Worm (Caenorhabditis elegans): ENCODE data around the gene abt-1.

The abt-1 gene

ce11 chrIV:10259557-10259956 is 44.8 kb upstream of the abt-1 start, which contains the start of gene F01G10.9:
Gene F01G10.9, minus strand, starts transcription at chrIV:10259657.
- TF ChIP-seq efl-1 (optimal IDR thresholded peaks at IDR 0.05) (no peak), efl-1 (GFP tag; optimal IDR thresholded peaks at IDR 0.05 in 1 of 2) (peak in 1 of 2 experiments; percentile 19), F16B12.6 (tag; optimal IDR thresholded peaks at IDR 0.05) (no peak), blmp-1 (tag; optimal IDR thresholded peaks at IDR 0.05) (peak; percentile 24)

DNA sequence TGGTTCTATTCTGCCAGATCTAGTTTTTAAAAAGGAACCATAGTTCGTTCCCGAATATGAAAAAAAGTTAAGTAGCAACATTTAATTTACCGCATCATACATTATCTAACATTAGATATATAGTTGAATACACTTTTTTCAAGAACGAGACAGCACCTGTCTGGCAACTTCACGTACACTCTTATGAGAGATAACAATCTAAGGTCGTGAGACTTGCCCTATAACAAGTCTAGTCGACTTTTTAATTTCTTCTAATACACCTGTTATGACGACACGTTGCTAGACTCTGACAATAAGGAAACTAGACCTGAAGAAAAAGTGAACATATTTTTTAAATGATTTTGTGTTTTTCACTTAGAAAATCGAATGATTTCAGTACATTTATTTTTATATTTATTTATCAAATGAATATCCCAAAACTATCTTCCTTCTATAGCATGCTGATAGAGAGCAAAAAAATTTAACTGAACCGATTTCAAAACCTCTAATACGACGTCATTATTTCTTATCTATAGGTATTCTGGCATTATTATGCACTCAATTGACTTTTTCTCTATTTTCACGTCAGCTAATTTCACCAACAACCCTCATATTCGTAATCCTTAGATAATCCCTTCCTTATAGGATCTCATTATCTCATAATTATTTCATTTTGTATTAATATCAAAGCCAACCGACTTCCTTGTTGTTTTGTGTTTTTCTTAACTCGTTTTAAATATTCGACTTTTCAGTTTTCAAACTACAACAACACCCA is 38.4 kb upstream of the abt-1 start:
- no peak for TF ChIP-seq lsy-2 (tag; optimal IDR thresholded peaks at IDR 0.05)
- no peak for TF ChIP-seq nhr-90 (tag; optimal IDR thresholded peaks at IDR 0.05; ENCODE audit: poor library complexity)
- no peak for TF ChIP-seq mab-9 (GFP tag; IDR thresholded peaks at IDR 0.05)
- no peak for TF ChIP-seq fos-1 (tag; optimal IDR thresholded peaks at IDR 0.05)
- TF ChIP-seq unc-62 (GFP tag; optimal IDR thresholded peaks at IDR 0.05), result no peak
- TF ChIP-seq pax-3 (tag; optimal IDR thresholded peaks at IDR 0.05), result peak; percentile 60
- no peak for TF ChIP-seq irx-1 (tag; optimal IDR thresholded peaks at IDR 0.05)
- TF ChIP-seq tbx-2 (tag; optimal IDR thresholded peaks at IDR 0.05), result no peak
- no peak for TF ChIP-seq zag-1 (tag; optimal IDR thresholded peaks at IDR 0.05)
- no peak for TF ChIP-seq F16B12.6 (tag; optimal IDR thresholded peaks at IDR 0.05)
- TF ChIP-seq lin-14 (GFP tag; optimal IDR thresholded peaks at IDR 0.05), result no peak
- no peak for TF ChIP-seq unc-98 (GFP tag; IDR thresholded peaks at IDR 0.05)
- no peak for TF ChIP-seq egl-27 (tag; optimal IDR thresholded peaks at IDR 0.05)
- no peak for TF ChIP-seq aly-2 (tag; optimal IDR thresholded peaks at IDR 0.05)
- no peak for TF ChIP-seq lin-13 (GFP tag; optimal IDR thresholded peaks at IDR 0.05)
- no peak for TF ChIP-seq hlh-17 (GFP tag; optimal IDR thresholded peaks at IDR 0.05; ENCODE audit: borderline replicate concordance)
- no peak for TF ChIP-seq ztf-4 (tag; optimal IDR thresholded peaks at IDR 0.05)
- TF ChIP-seq ceh-63 (GFP tag; optimal IDR thresholded peaks at IDR 0.05), result no peak
- TF ChIP-seq nhr-12 (tag; optimal IDR thresholded peaks at IDR 0.05), result no peak
- no peak for TF ChIP-seq hpl-2 (GFP tag; optimal IDR thresholded peaks at IDR 0.05)
- 0 out of 2 replicates have a peak, but pooled peaks have one; percentile 6 for TF ChIP-seq ceh-88 (GFP tag; IDR thresholded peaks at IDR 0.05)
- TF ChIP-seq efl-3 (GFP tag; optimal IDR thresholded peaks at IDR 0.05), result no peak
- TF ChIP-seq grh-1 (GFP tag; IDR thresholded peaks at IDR 0.05), result no peak
- no peak for TF ChIP-seq sox-4 (tag; optimal IDR thresholded peaks at IDR 0.05)
- TF ChIP-seq nhr-28 (tag; optimal IDR thresholded peaks at IDR 0.05), result no peak
- TF ChIP-seq sup-37 (GFP tag; optimal IDR thresholded peaks at IDR 0.05), result no peak
- no peak for TF ChIP-seq efl-1 (optimal IDR thresholded peaks at IDR 0.05)
- peak in 1 of 2 experiments; percentile 77 for TF ChIP-seq efl-1 (GFP tag; optimal IDR thresholded peaks at IDR 0.05 in 1 of 2)
- TF ChIP-seq elt-2 (tag; optimal IDR thresholded peaks at IDR 0.05), result no peak
- TF ChIP-seq ces-1 (GFP tag; optimal IDR thresholded peaks at IDR 0.05), result no peak
- peak; percentile 11 for TF ChIP-seq lin-15B (tag; optimal IDR thresholded peaks at IDR 0.05)
- TF ChIP-seq dsc-1 (tag; optimal IDR thresholded peaks at IDR 0.05), result peak; percentile 98
- TF ChIP-seq tlp-1 (tag; optimal IDR thresholded peaks at IDR 0.05), result no peak

ce11 chrIV:10252350-10252792 is 37.7 kb upstream of the abt-1 start:
- TF ChIP-seq fos-1 (tag; optimal IDR thresholded peaks at IDR 0.05) (peak; percentile 60), nhr-12 (tag; optimal IDR thresholded peaks at IDR 0.05) (no peak), ceh-90 (tag; optimal IDR thresholded peaks at IDR 0.05) (no peak), sup-37 (GFP tag; optimal IDR thresholded peaks at IDR 0.05) (peak; percentile 74), rnt-1 (tag; optimal IDR thresholded peaks at IDR 0.05) (peak; percentile 86), ama-1 (optimal IDR thresholded peaks at IDR 0.05) (peak; percentile 63), nhr-19 (GFP tag; conservative IDR thresholded peaks at IDR 0.05) (peak; percentile 91), pqm-1 (tag; optimal IDR thresholded peaks at IDR 0.05) (no peak), nhr-71 (tag; optimal IDR thresholded peaks at IDR 0.05) (peak; percentile 99), fkh-8 (tag; optimal IDR thresholded peaks at IDR 0.05) (peak; percentile 98), mep-1 (tag; optimal IDR thresholded peaks at IDR 0.05) (peak; percentile 81), egl-27 (tag; optimal IDR thresholded peaks at IDR 0.05) (peak; percentile 36 to 65), fkh-4 (tag; optimal IDR thresholded peaks at IDR 0.05; ENCODE audit: borderline replicate concordance) (peak; percentile 51), jun-1 (tag; optimal IDR thresholded peaks at IDR 0.05) (peak; percentile 84), ets-5 (GFP tag; IDR thresholded peaks at IDR 0.05) (no peak), aly-2 (tag; optimal IDR thresholded peaks at IDR 0.05) (peak; percentile 73), lir-3 (tag; optimal IDR thresholded peaks at IDR 0.05; ENCODE audit: poor library complexity) (peak; percentile 75), C16A3.4 (tag; optimal IDR thresholded peaks at IDR 0.05) (peak; percentile 77), egl-13 (tag; optimal IDR thresholded peaks at IDR 0.05) (peak; percentile 97), ceh-88 (GFP tag; IDR thresholded peaks at IDR 0.05) (peak; percentile 72), lin-13 (GFP tag; optimal IDR thresholded peaks at IDR 0.05) (peak; percentile 87), efl-3 (GFP tag; optimal IDR thresholded peaks at IDR 0.05) (no peak), tlp-1 (tag; optimal IDR thresholded peaks at IDR 0.05) (no peak)
